Worm (Caenorhabditis elegans): Measurements from ENCODE around the gene gst-19.
A peak's percentile ranks its signal among the peaks of the same experiment; 100 is the strongest.

DNA sequence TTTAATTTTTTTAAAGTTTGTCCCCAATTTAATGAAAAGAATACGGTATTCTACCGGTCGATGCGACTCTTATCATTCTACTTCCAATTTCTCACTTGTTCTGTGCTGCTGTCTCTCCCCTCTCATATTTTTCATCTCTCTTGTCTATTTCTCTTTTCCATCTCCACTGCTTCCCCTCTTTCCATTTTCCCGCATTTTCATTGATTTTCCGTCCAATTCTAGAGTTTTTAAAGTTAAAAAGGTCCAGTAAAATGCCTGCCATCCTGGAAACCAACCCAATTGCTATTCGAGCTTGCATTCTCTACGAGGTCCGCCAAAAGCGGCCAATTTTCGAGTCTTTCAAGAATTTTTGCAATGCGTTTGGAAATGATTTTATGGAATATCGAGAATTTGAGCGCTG lies 14.4 kb upstream of the gst-19 start, which contains the start of gene fbxa-167:
- no peak for TF ChIP-seq ztf-11 (tag; optimal IDR thresholded peaks at IDR 0.05)
- no peak for TF ChIP-seq ztf-4 (tag; optimal IDR thresholded peaks at IDR 0.05)
- TF ChIP-seq zag-1 (tag; optimal IDR thresholded peaks at IDR 0.05): no peak
- TF ChIP-seq fos-1 (tag; optimal IDR thresholded peaks at IDR 0.05): peak; percentile 4
- TF ChIP-seq unc-55 (GFP tag; optimal IDR thresholded peaks at IDR 0.05): peak; percentile 16
- no peak for TF ChIP-seq ZK546.5 (tag; optimal IDR thresholded peaks at IDR 0.05)
- TF ChIP-seq sma-3 (GFP tag; optimal IDR thresholded peaks at IDR 0.05): no peak
- TF ChIP-seq peb-1 (tag; optimal IDR thresholded peaks at IDR 0.05): no peak
